Fruit fly (Drosophila melanogaster): ENCODE measurements around the gene CG15531.

CG15531 gene

dm6 chr3R:30198793-30199192 is 2.8 kb upstream of the CG15531 start (continued):
- peak; percentile 80 for TF ChIP-seq CG18599 (GFP tag; optimal IDR thresholded peaks at IDR 0.05)
- no peak for TF ChIP-seq HLH54F (GFP tag; optimal IDR thresholded peaks at IDR 0.05)
- TF ChIP-seq rib (GFP tag; IDR thresholded peaks at IDR 0.05) = peak; percentile 36; the same call in 1 of the 2 replicates
- no peak for TF ChIP-seq CG9876 (GFP tag; optimal IDR thresholded peaks at IDR 0.05)
- TF ChIP-seq CG11696 (GFP tag; IDR thresholded peaks at IDR 0.05) = no peak
- TF ChIP-seq bcd (GFP tag; optimal IDR thresholded peaks at IDR 0.05) = peak; percentile 1
- TF ChIP-seq fd3F (GFP tag; optimal IDR thresholded peaks at IDR 0.05) = peak; percentile 23
- no peak for TF ChIP-seq slp2 (GFP tag; optimal IDR thresholded peaks at IDR 0.05)
- peak; percentile 57 for TF ChIP-seq Ets65A (GFP tag)
- TF ChIP-seq CG3281 (GFP tag; optimal IDR thresholded peaks at IDR 0.05) = peak; percentile 71
- peak; percentile 38 for TF ChIP-seq cwo (GFP tag; optimal IDR thresholded peaks at IDR 0.05)
- TF ChIP-seq ash1 (GFP tag; optimal IDR thresholded peaks at IDR 0.05) = peak; percentile 27
- peak; percentile 20 for TF ChIP-seq BtbVII (GFP tag; optimal IDR thresholded peaks at IDR 0.05)
- no peak for TF ChIP-seq gfzf (GFP tag; optimal IDR thresholded peaks at IDR 0.05)
- TF ChIP-seq pita (GFP tag; optimal IDR thresholded peaks at IDR 0.05) = no peak
- TF ChIP-seq Lpt (GFP tag; optimal IDR thresholded peaks at IDR 0.05) = no peak
- TF ChIP-seq schlank (tag; optimal IDR thresholded peaks at IDR 0.05) = peak; percentile 49
- TF ChIP-seq run (tag; optimal IDR thresholded peaks at IDR 0.05) = no peak
- no peak for TF ChIP-seq CG5953 (GFP tag; IDR thresholded peaks at IDR 0.05)
- peak; percentile 18 for TF ChIP-seq Asciz (GFP tag; optimal IDR thresholded peaks at IDR 0.05)
- no peak for TF ChIP-seq br (optimal IDR thresholded peaks at IDR 0.05)
- TF ChIP-seq Ptx1 (GFP tag; IDR thresholded peaks at IDR 0.05) = no peak
- peak; percentile 58 for TF ChIP-seq Atf6 (GFP tag; IDR thresholded peaks at IDR 0.05)
- TF ChIP-seq Dref (GFP tag; IDR thresholded peaks at IDR 0.05) = no peak
- TF ChIP-seq Fer2 (tag; optimal IDR thresholded peaks at IDR 0.05) = peak; percentile 0
- TF ChIP-seq CG11504 (tag; optimal IDR thresholded peaks at IDR 0.05) = no peak
- TF ChIP-seq gce (GFP tag; IDR thresholded peaks at IDR 0.05) = no peak
- peak; percentile 67 for TF ChIP-seq CG2678 (tag; optimal IDR thresholded peaks at IDR 0.05)
- TF ChIP-seq crp (GFP tag; optimal IDR thresholded peaks at IDR 0.05) = no peak
- no peak for TF ChIP-seq eyg (GFP tag; optimal IDR thresholded peaks at IDR 0.05)
- TF ChIP-seq CG1233 (GFP tag; optimal IDR thresholded peaks at IDR 0.05) = peak; percentile 24
- no peak for TF ChIP-seq CG11093 (GFP tag; IDR thresholded peaks at IDR 0.05)
- no peak for TF ChIP-seq CG12236 (GFP tag; optimal IDR thresholded peaks at IDR 0.05)
- peak; percentile 21 for TF ChIP-seq CG6854 (GFP tag; optimal IDR thresholded peaks at IDR 0.05)
- peak; percentile 12; the same call in 1 of the 3 replicates for TF ChIP-seq dysf (GFP tag; IDR thresholded peaks at IDR 0.05)
- TF ChIP-seq CG13296 (GFP tag; optimal IDR thresholded peaks at IDR 0.05) = peak; percentile 64
- peak; percentile 14; the same call in 1 of the 2 replicates for TF ChIP-seq MBD-R2 (GFP tag; IDR thresholded peaks at IDR 0.05)

dm6 chr3R:30197796-30198195 is 1.8 kb upstream of the CG15531 start:
- TF ChIP-seq fd64A (GFP tag; optimal IDR thresholded peaks at IDR 0.05) (no peak), yki (optimal IDR thresholded peaks at IDR 0.05) (no peak), Hr78 (GFP tag; optimal IDR thresholded peaks at IDR 0.05) (peak in 1 of 2 experiments; percentile 97), CG8924 (tag; optimal IDR thresholded peaks at IDR 0.05) (no peak), Atf3 (GFP tag; optimal IDR thresholded peaks at IDR 0.05) (no peak), otp (GFP tag; IDR thresholded peaks at IDR 0.05) (no peak), cas (GFP tag; IDR thresholded peaks at IDR 0.05) (no peak), CG12769 (tag; optimal IDR thresholded peaks at IDR 0.05) (peak; percentile 68), CG7357 (GFP tag; IDR thresholded peaks at IDR 0.05) (no peak), Deaf1 (tag; optimal IDR thresholded peaks at IDR 0.05) (peak; percentile 22), sug (tag; optimal IDR thresholded peaks at IDR 0.05) (peak; percentile 3), fd3F (GFP tag; optimal IDR thresholded peaks at IDR 0.05) (no peak), CG33213 (GFP tag; optimal IDR thresholded peaks at IDR 0.05) (no peak), Pdp1 (GFP tag; optimal IDR thresholded peaks at IDR 0.05) (peak in 1 of 2 experiments; percentile 88), p53 (GFP tag; optimal IDR thresholded peaks at IDR 0.05) (no peak)

Data from whole organism, embryonic.